Fruit fly (Drosophila melanogaster) whole organism, embryonic: ENCODE data around the gene Mzt1.
A peak's percentile ranks its signal among the peaks of the same experiment; 100 is the strongest.

Experiments used
- Ada2b ChIP-seq: fragments of 200-800 bp; sonication (Bioruptor generic); IDR thresholded peaks from 2 replicates; pipeline ENCODE4 v1.3.6; 2022; ENCODE audit warnings: missing biosample characterization, missing genetic modification characterization
- Aef1 ChIP-seq: fragments of 200-800 bp; sonication (Bioruptor generic); IDR thresholded peaks from 3 replicates; pipeline ENCODE4 v1.3.6; 2022; ENCODE audit warnings: missing biosample characterization, missing genetic modification characterization
- Blimp-1 ChIP-seq: fragments of 200-800 bp; sonication (Bioruptor generic); optimal IDR thresholded peaks from 3 replicates; lab custom pipeline; 2018; ENCODE audit warnings: missing biosample characterization, missing genetic modification characterization, mild to moderate bottlenecking, moderate library complexity, missing genetic modification reagents
- CG10431 ChIP-seq: fragments of 200-800 bp; sonication (Bioruptor generic); optimal IDR thresholded peaks from 3 replicates; lab custom pipeline; 2018; ENCODE audit warnings: missing biosample characterization, mild to moderate bottlenecking, missing genetic modification characterization
- CG10654 ChIP-seq: fragments of 200-800 bp; sonication (Bioruptor generic); optimal IDR thresholded peaks from 2 replicates; lab custom pipeline; 2016; ENCODE audit warnings: missing biosample characterization, missing genetic modification characterization
- CG12391 ChIP-seq: fragments of 200-800 bp; sonication (Bioruptor generic); optimal IDR thresholded peaks from 3 replicates; lab custom pipeline; 2018; ENCODE audit warnings: missing biosample characterization, mild to moderate bottlenecking, missing genetic modification characterization, moderate library complexity
- CG15479 ChIP-seq: fragments of 200-800 bp; sonication (Bioruptor generic); optimal IDR thresholded peaks from 3 replicates; lab custom pipeline; 2019; ENCODE audit warnings: missing biosample characterization, mild to moderate bottlenecking, missing genetic modification characterization, moderate library complexity
- CG1602 ChIP-seq: fragments of 200-800 bp; sonication (Bioruptor generic); optimal IDR thresholded peaks from 3 replicates; lab custom pipeline; 2016; ENCODE audit warnings: missing biosample characterization, missing genetic modification characterization
- CG17802 ChIP-seq: fragments of 200-800 bp; sonication (Bioruptor generic); optimal IDR thresholded peaks from 2 replicates; lab custom pipeline; 2018; ENCODE audit warnings: missing biosample characterization, mild to moderate bottlenecking, missing genetic modification characterization, moderate library complexity
- CG3163 ChIP-seq: fragments of 200-800 bp; sonication (Bioruptor generic); optimal IDR thresholded peaks from 3 replicates; lab custom pipeline; 2016; ENCODE audit warnings: missing biosample characterization, missing genetic modification characterization
- CG6254 ChIP-seq: fragments of 200-800 bp; sonication (Bioruptor generic); optimal IDR thresholded peaks from 3 replicates; lab custom pipeline; 2017; ENCODE audit warnings: mild to moderate bottlenecking, missing biosample characterization, missing genetic modification reagents, missing genetic modification characterization
- CG7556 ChIP-seq: fragments of 200-800 bp; sonication (Bioruptor generic); optimal IDR thresholded peaks from 2 replicates; lab custom pipeline; 2017; ENCODE audit warnings: missing biosample characterization, mild to moderate bottlenecking, missing genetic modification characterization
- CG7745 ChIP-seq: fragments of 200-800 bp; sonication (Bioruptor generic); optimal IDR thresholded peaks from 2 replicates; lab custom pipeline; 2018; ENCODE audit warnings: missing biosample characterization, mild to moderate bottlenecking, missing genetic modification characterization, moderate library complexity
- CG8765 ChIP-seq: fragments of 200-800 bp; sonication (Bioruptor generic); IDR thresholded peaks from 2 replicates; pipeline ENCODE4 v1.3.6; 2022; ENCODE audit warnings: missing biosample characterization, missing genetic modification characterization
- CG9817 ChIP-seq: fragments of 200-800 bp; sonication (Bioruptor generic); optimal IDR thresholded peaks from 2 replicates; lab custom pipeline; 2018; ENCODE audit warnings: missing biosample characterization, mild to moderate bottlenecking, missing genetic modification characterization, moderate library complexity
- CG9876 ChIP-seq: fragments of 200-800 bp; sonication (Bioruptor generic); optimal IDR thresholded peaks from 2 replicates; lab custom pipeline; 2016; ENCODE audit warnings: missing biosample characterization, missing genetic modification characterization
- Dll ChIP-seq: fragments of 200-800 bp; sonication (Bioruptor generic); IDR thresholded peaks from 4 replicates; pipeline ENCODE4 v1.3.6; 2022; ENCODE audit warnings: missing biosample characterization, missing genetic modification characterization; ENCODE audit not compliant: partially characterized antibody
- Ets97D ChIP-seq: fragments of 200-800 bp; sonication (Bioruptor generic); optimal IDR thresholded peaks from 3 replicates; lab custom pipeline; 2016; ENCODE audit warnings: missing biosample characterization, missing genetic modification characterization
- Fer1 ChIP-seq: fragments of 200-800 bp; sonication (Bioruptor generic); optimal IDR thresholded peaks from 2 replicates; lab custom pipeline; 2017; ENCODE audit warnings: missing biosample characterization, mild to moderate bottlenecking, missing genetic modification characterization
- H15 ChIP-seq: fragments of 200-800 bp; sonication (Bioruptor generic); IDR thresholded peaks from 3 replicates; pipeline ENCODE4 v1.3.6; 2022; ENCODE audit warnings: missing biosample characterization, missing genetic modification characterization
- H2.0 ChIP-seq: fragments of 200-800 bp; sonication (Bioruptor generic); IDR thresholded peaks from 2 replicates; pipeline ENCODE4 v1.3.6; 2022; ENCODE audit warnings: missing biosample characterization, missing genetic modification characterization
- Med ChIP-seq: fragments of 200-800 bp; sonication (Bioruptor generic); peaks from one replicate; lab custom pipeline; 2016; ENCODE audit warnings: missing biosample characterization, missing genetic modification characterization, mild to moderate bottlenecking, inconsistent platforms, moderate library complexity
- NC2β ChIP-seq: fragments of 200-800 bp; sonication (Bioruptor generic); optimal IDR thresholded peaks from 2 replicates; lab custom pipeline; 2016; ENCODE audit warnings: missing biosample characterization, missing genetic modification characterization
- Oli ChIP-seq: fragments of 200-800 bp; sonication (Bioruptor generic); optimal IDR thresholded peaks from 2 replicates; lab custom pipeline; 2018; ENCODE audit warnings: missing biosample characterization, mild to moderate bottlenecking, missing genetic modification characterization, moderate library complexity
- Scr ChIP-seq: fragments of 200-800 bp; sonication (Bioruptor generic); IDR thresholded peaks from 2 replicates; pipeline ENCODE4 v1.3.6; 2022; ENCODE audit warnings: missing biosample characterization, missing genetic modification characterization; ENCODE audit not compliant: partially characterized antibody
- Sox102F ChIP-seq: fragments of 200-800 bp; sonication (Bioruptor generic); optimal IDR thresholded peaks from 2 replicates; lab custom pipeline; 2018; ENCODE audit warnings: missing biosample characterization, mild to moderate bottlenecking, missing genetic modification characterization, moderate library complexity
- Sry-β ChIP-seq: fragments of 200-800 bp; sonication (Bioruptor generic); optimal IDR thresholded peaks from 2 replicates; lab custom pipeline; 2018; ENCODE audit warnings: missing biosample characterization, mild to moderate bottlenecking, missing genetic modification characterization, moderate library complexity
- TFAM ChIP-seq: fragments of 200-800 bp; sonication (Bioruptor generic); optimal IDR thresholded peaks from 2 replicates; lab custom pipeline; 2017; ENCODE audit warnings: missing biosample characterization, missing genetic modification characterization, inconsistent platforms
- Tbp ChIP-seq: fragments of >200 bp; optimal IDR thresholded peaks from 2 replicates; lab custom pipeline; 2018; ENCODE audit warnings: missing biosample characterization, missing genetic modification characterization
- az2 ChIP-seq: fragments of 200-800 bp; sonication (Bioruptor generic); optimal IDR thresholded peaks from 3 replicates; lab custom pipeline; 2016; ENCODE audit warnings: missing biosample characterization, missing genetic modification characterization
- bsh ChIP-seq, 2 experiments: fragments of 200-800 bp; sonication (Bioruptor generic); optimal IDR thresholded peaks; 2 replicates each; lab custom pipeline; 2017 to 2018; ENCODE audit warnings: mild to moderate bottlenecking in 2 of 2, missing biosample characterization in 2 of 2, missing genetic modification characterization in 2 of 2, moderate library complexity in 1 of 2
- cato ChIP-seq: fragments of 200-800 bp; sonication (Bioruptor generic); optimal IDR thresholded peaks from 2 replicates; lab custom pipeline; 2016; ENCODE audit warnings: missing biosample characterization, missing genetic modification characterization, borderline replicate concordance
- cg ChIP-seq: fragments of 200-800 bp; sonication (Bioruptor generic); optimal IDR thresholded peaks from 3 replicates; lab custom pipeline; 2019; ENCODE audit warnings: missing biosample characterization, mild to moderate bottlenecking, missing genetic modification characterization, moderate library complexity
- chinmo ChIP-seq: fragments of 200-800 bp; sonication (Bioruptor generic); IDR thresholded peaks from 4 replicates; pipeline ENCODE4 v1.3.6; 2022; ENCODE audit warnings: missing biosample characterization, missing genetic modification characterization; ENCODE audit not compliant: partially characterized antibody
- corto ChIP-seq: fragments of 200-800 bp; sonication (Bioruptor generic); optimal IDR thresholded peaks from 2 replicates; lab custom pipeline; 2016; ENCODE audit warnings: missing biosample characterization, mild to moderate bottlenecking, missing genetic modification characterization, moderate library complexity
- croc ChIP-seq: fragments of 200-800 bp; sonication (Bioruptor generic); conservative IDR thresholded peaks from 3 replicates; pipeline ENCODE4 v1.3.6; 2022; ENCODE audit warnings: missing biosample characterization, missing genetic modification characterization
- dm ChIP-seq: fragments of 200-800 bp; sonication (Bioruptor generic); optimal IDR thresholded peaks from 3 replicates; lab custom pipeline; 2016; ENCODE audit warnings: missing biosample characterization, missing genetic modification characterization
- hth ChIP-seq: fragments of >200 bp; optimal IDR thresholded peaks from 2 replicates; lab custom pipeline; 2017; ENCODE audit warnings: inconsistent platforms
- jumu ChIP-seq: fragments of 200-800 bp; sonication (Bioruptor generic); optimal IDR thresholded peaks from 3 replicates; lab custom pipeline; 2016; ENCODE audit warnings: missing biosample characterization, missing genetic modification characterization
- kah ChIP-seq: fragments of 200-800 bp; sonication (Bioruptor generic); optimal IDR thresholded peaks from 2 replicates; lab custom pipeline; 2018; ENCODE audit warnings: missing biosample characterization, mild to moderate bottlenecking, missing genetic modification characterization
- kni ChIP-seq: fragments of 200-800 bp; sonication (Bioruptor generic); optimal IDR thresholded peaks from 3 replicates; lab custom pipeline; 2017; ENCODE audit warnings: mild to moderate bottlenecking, missing biosample characterization, missing genetic modification reagents, missing genetic modification characterization
- lab ChIP-seq: fragments of 200-800 bp; sonication (Bioruptor generic); optimal IDR thresholded peaks from 3 replicates; lab custom pipeline; 2017; ENCODE audit warnings: missing biosample characterization, missing genetic modification characterization, mild to moderate bottlenecking, moderate library complexity, missing genetic modification reagents
- phol ChIP-seq: fragments of 200-800 bp; sonication (Bioruptor generic); optimal IDR thresholded peaks from 3 replicates; lab custom pipeline; 2018; ENCODE audit warnings: missing biosample characterization, mild to moderate bottlenecking, missing genetic modification characterization, moderate library complexity
- pum ChIP-seq: fragments of 200-800 bp; sonication (Bioruptor generic); optimal IDR thresholded peaks from 2 replicates; lab custom pipeline; 2016; ENCODE audit warnings: missing biosample characterization, missing genetic modification characterization
- ranshi ChIP-seq: fragments of 200-800 bp; sonication (Bioruptor generic); IDR thresholded peaks from 2 replicates; pipeline ENCODE4 v1.3.6; 2022; ENCODE audit warnings: missing biosample characterization, missing genetic modification characterization
- scrt ChIP-seq: fragments of 200-800 bp; sonication (Bioruptor generic); optimal IDR thresholded peaks from 2 replicates; lab custom pipeline; 2018; ENCODE audit warnings: missing biosample characterization, mild to moderate bottlenecking, missing genetic modification characterization, moderate library complexity
- slou ChIP-seq: fragments of 200-800 bp; sonication (Bioruptor generic); optimal IDR thresholded peaks from 3 replicates; lab custom pipeline; 2016; ENCODE audit warnings: missing biosample characterization, missing genetic modification characterization
- ssp ChIP-seq: fragments of 200-800 bp; sonication (Bioruptor generic); IDR thresholded peaks from 2 replicates; pipeline ENCODE4 v1.3.6; 2022; ENCODE audit warnings: missing biosample characterization, missing genetic modification characterization
- vvl ChIP-seq: fragments of 200-800 bp; sonication (Bioruptor generic); IDR thresholded peaks from 2 replicates; pipeline ENCODE4 v1.3.6; 2022; ENCODE audit warnings: missing biosample characterization, missing genetic modification characterization
- wor ChIP-seq: fragments of 200-800 bp; sonication (Bioruptor generic); IDR thresholded peaks from 2 replicates; pipeline ENCODE4 v1.3.6; 2022; ENCODE audit warnings: missing biosample characterization, missing genetic modification characterization

Gene Mzt1

dm6 chr3L:2398636-2399035, 9.6 kb downstream of the Mzt1 start (continued):
- 0 out of 3 replicates have a peak, but pooled peaks have one; percentile 40 for TF ChIP-seq H15
- TF ChIP-seq kni (GFP tag; lab: Kevin White, UChicago), result peak; percentile 65
- TF ChIP-seq vvl (GFP tag; lab: Robert Waterston, UW), result peak; percentile 64; the same call in 1 of the 2 replicates
- TF ChIP-seq cg, result no peak

- TF ChIP-seq Ets97D (GFP tag; lab: Kevin White, UChicago) (no peak), corto (no peak), scrt (GFP tag; lab: Kevin White, UChicago) (no peak), Scr (GFP tag; lab: Robert Waterston, UW) (no peak), NC2β (GFP tag; lab: Kevin White, UChicago) (no peak), CG8765 (GFP tag; lab: Robert Waterston, UW) (no peak), CG6254 (GFP tag; lab: Kevin White, UChicago) (no peak), dm (GFP tag; lab: Kevin White, UChicago) (no peak), croc (GFP tag; lab: Robert Waterston, UW) (no peak), ranshi (GFP tag; lab: Robert Waterston, UW) (no peak), Tbp (GFP tag; lab: Kevin White, UChicago) (no peak), H2.0 (GFP tag; lab: Robert Waterston, UW) (no peak), pum (GFP tag; lab: Kevin White, UChicago) (no peak), hth (no peak), CG9817 (tag; lab: Kevin White, UChicago) (no peak), Med (peak; percentile 64), bsh (GFP tag; optimal IDR thresholded peaks at IDR 0.05; lab: Kevin White, UChicago) (peak in 1 of 2 experiments; percentile 70), az2 (GFP tag; lab: Kevin White, UChicago) (no peak), Sry-β (GFP tag; lab: Kevin White, UChicago) (no peak), Ada2b (no peak), wor (GFP tag; lab: Robert Waterston, UW) (no peak), TFAM (GFP tag; lab: Kevin White, UChicago) (no peak), CG7745 (tag; lab: Kevin White, UChicago) (no peak), kah (no peak), CG17802 (tag; lab: Kevin White, UChicago) (no peak), lab (GFP tag; lab: Kevin White, UChicago) (no peak), slou (no peak), phol (tag; lab: Kevin White, UChicago) (peak; percentile 17), ssp (GFP tag; lab: Robert Waterston, UW) (no peak), Fer1 (no peak), Dll (GFP tag; lab: Robert Waterston, UW) (no peak), CG15479 (GFP tag; lab: Kevin White, UChicago) (no peak), CG10654 (GFP tag; lab: Kevin White, UChicago) (no peak), Oli (tag; lab: Kevin White, UChicago) (peak; percentile 3), chinmo (no peak), Blimp-1 (GFP tag; lab: Kevin White, UChicago) (peak; percentile 45), jumu (GFP tag; lab: Kevin White, UChicago) (no peak), CG10431 (GFP tag; lab: Kevin White, UChicago) (no peak), CG3163 (no peak), Aef1 (GFP tag; lab: Robert Waterston, UW) (no peak), cato (GFP tag; lab: Kevin White, UChicago) (no peak), CG12391 (tag; lab: Kevin White, UChicago) (peak; percentile 11), CG7556 (GFP tag; lab: Kevin White, UChicago) (no peak), CG9876 (GFP tag; lab: Kevin White, UChicago) (no peak), CG1602 (GFP tag; lab: Kevin White, UChicago) (no peak), Sox102F (peak; percentile 58)
Measured at dm6 chr3L:2399788-2400187, 10.7 kb downstream of the Mzt1 start.
